Fruit fly (Drosophila melanogaster): Measurements from ENCODE around the gene Phf5a.

Gene Phf5a

dm6 chr2L:6539623-6540381 lies 49.2 kb upstream of the Phf5a start (continued):
- peak; percentile 51 for TF ChIP-seq CG12391 (tag; optimal IDR thresholded peaks at IDR 0.05)
- peak; percentile 38 for TF ChIP-seq sens (GFP tag)
- TF ChIP-seq cas (GFP tag; IDR thresholded peaks at IDR 0.05), result no peak
- peak; percentile 63 for TF ChIP-seq CG16813 (GFP tag; IDR thresholded peaks at IDR 0.05; ENCODE audit: partially characterized antibody)
- peak; percentile 57 for TF ChIP-seq gsb-n (tag; optimal IDR thresholded peaks at IDR 0.05)
- no peak for TF ChIP-seq fd3F (GFP tag; optimal IDR thresholded peaks at IDR 0.05)
- peak; percentile 2 for TF ChIP-seq ewg (GFP tag; optimal IDR thresholded peaks at IDR 0.05)
- peak; percentile 21 for TF ChIP-seq gcm (GFP tag; optimal IDR thresholded peaks at IDR 0.05)
- TF ChIP-seq sc (optimal IDR thresholded peaks at IDR 0.05), result no peak
- TF ChIP-seq sc (GFP tag; optimal IDR thresholded peaks at IDR 0.05), result peak; percentile 52
- TF ChIP-seq CG16815 (GFP tag; optimal IDR thresholded peaks at IDR 0.05), result peak; percentile 39
- TF ChIP-seq CG13424 (tag; optimal IDR thresholded peaks at IDR 0.05), result peak; percentile 15
- TF ChIP-seq CG6689 (GFP tag; IDR thresholded peaks at IDR 0.05), result 0 out of 2 replicates have a peak, but pooled peaks have one; percentile 8
- TF ChIP-seq lola (GFP tag; optimal IDR thresholded peaks at IDR 0.05), result peak in 1 of 3 experiments; percentile 24
- no peak for TF ChIP-seq jumu (GFP tag; optimal IDR thresholded peaks at IDR 0.05)
- no peak for TF ChIP-seq otp (GFP tag; IDR thresholded peaks at IDR 0.05)
- peak; percentile 36 for TF ChIP-seq CG18262 (tag; optimal IDR thresholded peaks at IDR 0.05)
- no peak for TF ChIP-seq CG5180 (GFP tag; optimal IDR thresholded peaks at IDR 0.05)
- TF ChIP-seq Nf-YA (GFP tag; IDR thresholded peaks at IDR 0.05), result no peak
- peak; percentile 48; the same call in 1 of the 3 replicates for TF ChIP-seq CG14860 (GFP tag; IDR thresholded peaks at IDR 0.05; ENCODE audit: partially characterized antibody)
- no peak for TF ChIP-seq D (optimal IDR thresholded peaks at IDR 0.05)
- peak; percentile 21 for TF ChIP-seq D (GFP tag; optimal IDR thresholded peaks at IDR 0.05)
- peak; percentile 57 for TF ChIP-seq Oli (tag; optimal IDR thresholded peaks at IDR 0.05)
- TF ChIP-seq CG4404 (GFP tag; IDR thresholded peaks at IDR 0.05), result no peak
- peak; percentile 12 for TF ChIP-seq Deaf1 (tag; optimal IDR thresholded peaks at IDR 0.05)
- no peak for TF ChIP-seq CG7987 (GFP tag; optimal IDR thresholded peaks at IDR 0.05)
- TF ChIP-seq Xbp1 (GFP tag; optimal IDR thresholded peaks at IDR 0.05), result peak; percentile 3
- peak; percentile 8 for TF ChIP-seq Med (GFP tag)
- peak; percentile 26 for TF ChIP-seq CG33557 (GFP tag; optimal IDR thresholded peaks at IDR 0.05)
- peak; percentile 45 for TF ChIP-seq CG10209 (GFP tag; optimal IDR thresholded peaks at IDR 0.05)
- TF ChIP-seq Chrac-16 (GFP tag; optimal IDR thresholded peaks at IDR 0.05), result peak; percentile 43
- TF ChIP-seq chn (GFP tag; optimal IDR thresholded peaks at IDR 0.05), result no peak
- no peak for TF ChIP-seq Sry-β (GFP tag; optimal IDR thresholded peaks at IDR 0.05)
- no peak for TF ChIP-seq amos (GFP tag; IDR thresholded peaks at IDR 0.05; ENCODE audit: partially characterized antibody)
- TF ChIP-seq Nf-YB (GFP tag; optimal IDR thresholded peaks at IDR 0.05), result peak; percentile 59
- TF ChIP-seq Nf-YC (tag; optimal IDR thresholded peaks at IDR 0.05), result peak; percentile 30
- TF ChIP-seq CG10267 (tag; optimal IDR thresholded peaks at IDR 0.05), result peak; percentile 5
- peak in 1 of 2 experiments; percentile 51 for TF ChIP-seq eve (GFP tag; optimal IDR thresholded peaks at IDR 0.05)
- TF ChIP-seq Hey (tag; optimal IDR thresholded peaks at IDR 0.05), result peak; percentile 89
- TF ChIP-seq Lpt (GFP tag; optimal IDR thresholded peaks at IDR 0.05), result no peak
- 0 out of 2 replicates have a peak, but pooled peaks have one; percentile 42 for TF ChIP-seq nerfin-2 (GFP tag; IDR thresholded peaks at IDR 0.05; ENCODE audit: partially characterized antibody)
- peak; percentile 52; the same call in 2 of the 3 replicates for TF ChIP-seq row (GFP tag; IDR thresholded peaks at IDR 0.05)
- peak; percentile 49; the same call in 1 of the 3 replicates for TF ChIP-seq vnd (GFP tag; IDR thresholded peaks at IDR 0.05; ENCODE audit: partially characterized antibody)
- no peak for TF ChIP-seq Fer1 (GFP tag; optimal IDR thresholded peaks at IDR 0.05)
- no peak for TF ChIP-seq CG13287 (GFP tag; IDR thresholded peaks at IDR 0.05; ENCODE audit: partially characterized antibody)
- no peak for TF ChIP-seq CG7745 (tag; optimal IDR thresholded peaks at IDR 0.05)
- TF ChIP-seq D19B (GFP tag; optimal IDR thresholded peaks at IDR 0.05), result peak; percentile 76
- TF ChIP-seq CG14050 (GFP tag; IDR thresholded peaks at IDR 0.05), result no peak
